Fruit fly (Drosophila melanogaster): ENCODE data around the gene CG2310.
A peak's percentile ranks its signal among the peaks of the same experiment; 100 is the strongest.

The CG2310 gene

DNA sequence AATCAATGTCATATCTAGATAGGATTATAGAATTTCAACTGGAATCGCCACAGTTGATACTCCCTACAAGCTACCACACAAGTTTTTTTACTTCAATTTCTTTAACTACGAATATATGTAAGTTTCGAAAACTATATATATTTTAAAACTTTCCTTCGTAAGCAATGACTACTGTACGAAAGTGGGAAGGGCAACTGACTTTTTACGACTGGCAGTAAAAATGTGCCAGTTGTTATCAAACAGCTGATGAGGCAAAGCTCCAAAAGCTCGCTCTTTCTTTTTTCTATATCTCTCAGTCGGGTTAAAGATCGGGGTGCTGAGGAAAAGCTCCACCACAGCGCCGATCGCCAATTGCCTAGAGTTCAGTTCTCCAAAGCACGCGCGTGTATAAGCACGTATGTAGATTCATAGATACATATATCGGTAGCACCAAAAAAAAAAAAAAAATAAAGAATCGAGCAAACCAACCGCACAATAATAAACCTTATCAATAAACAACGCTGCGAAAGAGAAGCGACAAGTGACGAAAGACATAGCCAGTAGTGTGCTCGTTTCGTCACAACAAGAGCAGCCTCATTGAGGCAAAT, 14.3 kb downstream of the CG2310 start (continued):
- peak; percentile 23 for TF ChIP-seq CG6254 (GFP tag; optimal IDR thresholded peaks at IDR 0.05)
- TF ChIP-seq Dad (GFP tag; optimal IDR thresholded peaks at IDR 0.05) = peak; percentile 43
- TF ChIP-seq fd102C (GFP tag; optimal IDR thresholded peaks at IDR 0.05) = no peak
- peak; percentile 8 for TF ChIP-seq jumu (GFP tag; optimal IDR thresholded peaks at IDR 0.05)
- TF ChIP-seq CG10543 (GFP tag; optimal IDR thresholded peaks at IDR 0.05) = peak; percentile 53
- TF ChIP-seq cad (GFP tag; optimal IDR thresholded peaks at IDR 0.05) = no peak
- peak; percentile 58 for TF ChIP-seq CG2712 (tag; optimal IDR thresholded peaks at IDR 0.05)
- no peak for TF ChIP-seq CG3726 (GFP tag; IDR thresholded peaks at IDR 0.05)
- TF ChIP-seq CG13123 (GFP tag; optimal IDR thresholded peaks at IDR 0.05) = no peak
- TF ChIP-seq CG17186 (GFP tag; optimal IDR thresholded peaks at IDR 0.05) = no peak
- TF ChIP-seq ewg (GFP tag; optimal IDR thresholded peaks at IDR 0.05) = peak; percentile 30
- TF ChIP-seq ham (GFP tag; IDR thresholded peaks at IDR 0.05) = no peak
- TF ChIP-seq ken (GFP tag; IDR thresholded peaks at IDR 0.05) = peak; percentile 76
- 0 out of 2 replicates have a peak, but pooled peaks have one; percentile 46 for TF ChIP-seq onecut (GFP tag; IDR thresholded peaks at IDR 0.05)
- TF ChIP-seq CG3281 (GFP tag; optimal IDR thresholded peaks at IDR 0.05) = peak; percentile 73
- TF ChIP-seq tx (GFP tag; optimal IDR thresholded peaks at IDR 0.05) = no peak
- no peak for TF ChIP-seq zen (tag; optimal IDR thresholded peaks at IDR 0.05)
- no peak for TF ChIP-seq lov (optimal IDR thresholded peaks at IDR 0.05)
- TF ChIP-seq lov (GFP tag; IDR thresholded peaks at IDR 0.05) = no peak
- TF ChIP-seq CG1602 (GFP tag; optimal IDR thresholded peaks at IDR 0.05) = no peak
- 0 out of 3 replicates have a peak, but pooled peaks have one; percentile 44 for TF ChIP-seq C15 (GFP tag; IDR thresholded peaks at IDR 0.05)
- peak; percentile 37 for TF ChIP-seq CG18011 (GFP tag; optimal IDR thresholded peaks at IDR 0.05)
- peak; percentile 65 for TF ChIP-seq cwo (GFP tag; optimal IDR thresholded peaks at IDR 0.05)
- TF ChIP-seq ab (GFP tag; optimal IDR thresholded peaks at IDR 0.05) = no peak
- peak; percentile 76 for TF ChIP-seq Oli (tag; optimal IDR thresholded peaks at IDR 0.05)
- peak; percentile 27 for TF ChIP-seq org-1 (GFP tag; optimal IDR thresholded peaks at IDR 0.05)
- TF ChIP-seq sens-2 (GFP tag; IDR thresholded peaks at IDR 0.05) = peak; percentile 57; the same call in 1 of the 2 replicates
- TF ChIP-seq ttk (GFP tag; IDR thresholded peaks at IDR 0.05) = peak; percentile 56
- no peak for TF ChIP-seq Antp (GFP tag; optimal IDR thresholded peaks at IDR 0.05)
- TF ChIP-seq luna (GFP tag; optimal IDR thresholded peaks at IDR 0.05) = no peak
- TF ChIP-seq CG5245 (GFP tag; optimal IDR thresholded peaks at IDR 0.05) = no peak
- TF ChIP-seq ranshi (GFP tag; IDR thresholded peaks at IDR 0.05) = peak; percentile 63; the same call in 1 of the 2 replicates
- TF ChIP-seq CG18476 (GFP tag; optimal IDR thresholded peaks at IDR 0.05) = peak; percentile 32
- TF ChIP-seq CG13775 (GFP tag; optimal IDR thresholded peaks at IDR 0.05) = no peak
- TF ChIP-seq CG17361 (GFP tag; IDR thresholded peaks at IDR 0.05) = peak; percentile 56; the same call in 1 of the 3 replicates
- no peak for TF ChIP-seq dan (GFP tag; IDR thresholded peaks at IDR 0.05)
- no peak for TF ChIP-seq CG4854 (GFP tag; optimal IDR thresholded peaks at IDR 0.05)
- TF ChIP-seq salm (tag; optimal IDR thresholded peaks at IDR 0.05) = peak; percentile 38
- peak; percentile 72 for TF ChIP-seq CG7839 (tag; optimal IDR thresholded peaks at IDR 0.05)
- TF ChIP-seq unc-4 (GFP tag; IDR thresholded peaks at IDR 0.05; ENCODE audit: partially characterized antibody) = peak; percentile 30; the same call in 1 of the 2 replicates
- peak; percentile 31 to 34 for TF ChIP-seq Pdp1 (GFP tag; optimal IDR thresholded peaks at IDR 0.05)
- TF ChIP-seq CG14710 (tag; optimal IDR thresholded peaks at IDR 0.05) = no peak
- no peak for TF ChIP-seq knrl (GFP tag; IDR thresholded peaks at IDR 0.05; ENCODE audit: partially characterized antibody)
- TF ChIP-seq BtbVII (GFP tag; optimal IDR thresholded peaks at IDR 0.05) = peak; percentile 78
- peak; percentile 57 for TF ChIP-seq caup (GFP tag; optimal IDR thresholded peaks at IDR 0.05; ENCODE audit: severe bottlenecking)
- TF ChIP-seq cato (GFP tag; optimal IDR thresholded peaks at IDR 0.05; ENCODE audit: borderline replicate concordance) = no peak
- TF ChIP-seq esg (GFP tag; conservative IDR thresholded peaks at IDR 0.05) = peak; percentile 70
- TF ChIP-seq E2f1 (GFP tag; IDR thresholded peaks at IDR 0.05) = peak; percentile 48
- no peak for TF ChIP-seq CG8944 (GFP tag; optimal IDR thresholded peaks at IDR 0.05)
- peak; percentile 69 for TF ChIP-seq CG7556 (GFP tag; optimal IDR thresholded peaks at IDR 0.05)
